Worm (Caenorhabditis elegans): ENCODE data around the gene nmy-3.

DNA sequence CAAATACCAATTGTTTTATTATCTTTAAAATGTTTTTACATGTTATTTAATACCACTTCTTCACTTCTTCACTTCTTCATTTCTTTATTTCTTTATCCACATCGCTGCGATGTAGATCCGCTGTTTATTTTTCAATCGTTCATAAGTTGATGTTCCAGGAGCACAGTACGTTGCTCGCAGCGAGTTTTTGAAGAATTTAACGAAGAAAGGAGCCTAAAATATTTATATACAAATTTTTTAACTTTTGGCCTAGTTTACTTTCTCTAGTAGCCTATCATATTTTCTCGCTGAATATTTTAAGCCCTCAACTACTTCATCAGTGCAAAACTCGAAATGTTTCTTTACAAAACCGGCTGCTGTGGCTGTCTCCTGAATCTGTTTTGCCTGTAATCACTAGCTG is 43.9 kb downstream of the nmy-3 start:
- TF ChIP-seq mec-3 (tag; optimal IDR thresholded peaks at IDR 0.05; ENCODE audit: borderline replicate concordance): no peak
- TF ChIP-seq ama-1 (optimal IDR thresholded peaks at IDR 0.05): no peak
- TF ChIP-seq rnt-1 (tag; optimal IDR thresholded peaks at IDR 0.05): no peak
- TF ChIP-seq sdc-2 (tag; optimal IDR thresholded peaks at IDR 0.05): no peak
- no peak for TF ChIP-seq fkh-10 (GFP tag; optimal IDR thresholded peaks at IDR 0.05)
